Worm (Caenorhabditis elegans) whole organism, midembryonic: Measurements from ENCODE around the gene Y57G11B.2.
"Not testable (repeated sequence)": the region's sequence is repeated elsewhere in the genome, so short reads cannot be mapped to it uniquely, and the experiment has no call there.

Experiments used
- T22C8.4 ChIP-seq: fragments of 200-800 bp; sonication (Bioruptor generic); IDR thresholded peaks from 2 replicates; pipeline ENCODE4 v1.3.6; 2022; ENCODE audit warnings: missing genetic modification characterization, missing compliant biosample characterization
- cog-1 ChIP-seq: sonication (generic microtip); optimal IDR thresholded peaks from 2 replicates; lab custom pipeline; 2016; ENCODE audit warnings: missing genetic modification characterization, missing compliant biosample characterization
- flt-1 ChIP-seq: fragments of 200-800 bp; sonication (Bioruptor generic); IDR thresholded peaks from 2 replicates; pipeline ENCODE4 v1.3.6; 2022; ENCODE audit warnings: missing genetic modification characterization, missing compliant biosample characterization
- klf-2 ChIP-seq: fragments of 200-800 bp; sonication (Bioruptor generic); conservative IDR thresholded peaks from 2 replicates; pipeline ENCODE4 v1.3.6; 2022; ENCODE audit warnings: missing genetic modification reagents, missing genetic modification characterization, missing compliant biosample characterization
- med-1 ChIP-seq: sonication (generic microtip); optimal IDR thresholded peaks from 2 replicates; lab custom pipeline; 2017; ENCODE audit warnings: missing genetic modification characterization, mild to moderate bottlenecking, missing compliant biosample characterization, antibody characterized with exemption, missing genetic modification reagents; ENCODE audit not compliant: insufficient read depth
- ref-1 ChIP-seq: fragments of 200-800 bp; sonication (Bioruptor generic); conservative IDR thresholded peaks from 2 replicates; pipeline ENCODE4 v1.3.6; 2022; ENCODE audit warnings: missing genetic modification reagents, missing genetic modification characterization, missing compliant biosample characterization
- tab-1 ChIP-seq: fragments of 200-800 bp; sonication (Bioruptor generic); IDR thresholded peaks from 2 replicates; pipeline ENCODE4 v1.3.6; 2022; ENCODE audit warnings: missing genetic modification characterization, missing compliant biosample characterization
- ztf-23 ChIP-seq: fragments of 200-800 bp; sonication (Bioruptor generic); IDR thresholded peaks from 2 replicates; pipeline ENCODE4 v1.3.6; 2022; ENCODE audit warnings: missing genetic modification reagents, missing genetic modification characterization, missing compliant biosample characterization
- ztf-29 ChIP-seq: fragments of 200-800 bp; sonication (Bioruptor generic); IDR thresholded peaks from 2 replicates; pipeline ENCODE4 v1.3.6; 2022; ENCODE audit warnings: missing genetic modification reagents, missing genetic modification characterization, missing compliant biosample characterization

Y57G11B.2 gene

ce11 chrIV:14547292-14547691 lies 17.9 kb upstream of the Y57G11B.2 start:
- TF ChIP-seq med-1 (GFP tag; lab: Kevin White, UChicago) (no peak), klf-2 (GFP tag; lab: Robert Waterston, UW) (no peak), tab-1 (GFP tag; lab: Robert Waterston, UW) (no peak), ref-1 (GFP tag; lab: Robert Waterston, UW) (no peak), flt-1 (no peak), ztf-29 (GFP tag; lab: Robert Waterston, UW) (no peak), T22C8.4 (GFP tag; lab: Robert Waterston, UW) (no peak), cog-1 (tag; lab: Kevin White, UChicago) (no peak), ztf-23 (GFP tag; lab: Robert Waterston, UW) (no peak)

ce11 chrIV:14549308-14549707 lies 15.9 kb upstream of the Y57G11B.2 start, which contains the start of gene T27E7.9:
Gene T27E7.9, minus strand, starts transcription at chrIV:14549408.
- TF ChIP-seq cog-1 (tag; lab: Kevin White, UChicago) (no peak), klf-2 (GFP tag; lab: Robert Waterston, UW) (no peak), med-1 (GFP tag; lab: Kevin White, UChicago) (no peak), ztf-29 (GFP tag; lab: Robert Waterston, UW) (no peak), T22C8.4 (GFP tag; lab: Robert Waterston, UW) (no peak), ztf-23 (GFP tag; lab: Robert Waterston, UW) (no peak), tab-1 (GFP tag; lab: Robert Waterston, UW) (no peak), flt-1 (no peak), ref-1 (GFP tag; lab: Robert Waterston, UW) (no peak)

- not testable (repeated sequence) for TF ChIP-seq T22C8.4, ref-1, tab-1 (GFP tag; lab: Robert Waterston, UW)
Observed at ce11 chrIV:14551870-14552269, 13.3 kb upstream of the Y57G11B.2 start, which contains the start of gene pals-30. Gene pals-30, minus strand, starts transcription at chrIV:14551970.

ce11 chrIV:14554788-14555187 lies 10.4 kb upstream of the Y57G11B.2 start, which contains the start of gene Y57G11B.6:
Gene Y57G11B.6, minus strand, starts transcription at chrIV:14554888.
- TF ChIP-seq ztf-29 (GFP tag; lab: Robert Waterston, UW), result no peak
- TF ChIP-seq klf-2 (GFP tag; lab: Robert Waterston, UW), result no peak
- TF ChIP-seq T22C8.4 (GFP tag; lab: Robert Waterston, UW), result no peak
- TF ChIP-seq ztf-23 (GFP tag; lab: Robert Waterston, UW), result no peak
- no peak for TF ChIP-seq tab-1 (GFP tag; lab: Robert Waterston, UW)
- TF ChIP-seq flt-1, result no peak
- no peak for TF ChIP-seq med-1 (GFP tag; lab: Kevin White, UChicago)
- TF ChIP-seq cog-1 (tag; lab: Kevin White, UChicago), result no peak
- no peak for TF ChIP-seq ref-1 (GFP tag; lab: Robert Waterston, UW)

ce11 chrIV:14557642-14558041 lies 7.5 kb upstream of the Y57G11B.2 start:
- TF ChIP-seq med-1 (GFP tag; lab: Kevin White, UChicago) (no peak), flt-1 (no peak), ztf-29 (GFP tag; lab: Robert Waterston, UW) (no peak), ztf-23 (GFP tag; lab: Robert Waterston, UW) (no peak), klf-2 (GFP tag; lab: Robert Waterston, UW) (no peak), T22C8.4 (GFP tag; lab: Robert Waterston, UW) (no peak), ref-1 (GFP tag; lab: Robert Waterston, UW) (no peak), tab-1 (GFP tag; lab: Robert Waterston, UW) (no peak), cog-1 (tag; lab: Kevin White, UChicago) (no peak)

ce11 chrIV:14559267-14559666 lies 5.9 kb upstream of the Y57G11B.2 start:
- TF ChIP-seq ztf-29 (GFP tag; lab: Robert Waterston, UW) (no peak), klf-2 (GFP tag; lab: Robert Waterston, UW) (no peak), med-1 (GFP tag; lab: Kevin White, UChicago) (no peak), tab-1 (GFP tag; lab: Robert Waterston, UW) (no peak), cog-1 (tag; lab: Kevin White, UChicago) (no peak), ztf-23 (GFP tag; lab: Robert Waterston, UW) (no peak), T22C8.4 (GFP tag; lab: Robert Waterston, UW) (no peak), flt-1 (no peak)

ce11 chrIV:14561677-14562076 lies 3.5 kb upstream of the Y57G11B.2 start:
- no peak for TF ChIP-seq ref-1 (GFP tag; lab: Robert Waterston, UW)
- TF ChIP-seq klf-2 (GFP tag; lab: Robert Waterston, UW), result no peak
- TF ChIP-seq cog-1 (tag; lab: Kevin White, UChicago), result no peak
- no peak for TF ChIP-seq flt-1
- TF ChIP-seq tab-1 (GFP tag; lab: Robert Waterston, UW), result no peak
- TF ChIP-seq ztf-23 (GFP tag; lab: Robert Waterston, UW), result no peak
- TF ChIP-seq med-1 (GFP tag; lab: Kevin White, UChicago), result no peak
- no peak for TF ChIP-seq ztf-29 (GFP tag; lab: Robert Waterston, UW)
- no peak for TF ChIP-seq T22C8.4 (GFP tag; lab: Robert Waterston, UW)

- TF ChIP-seq klf-2 (GFP tag; lab: Robert Waterston, UW), result no peak
Observed at ce11 chrIV:14562649-14563268, 2.4 kb upstream of the Y57G11B.2 start.

ce11 chrIV:14571626-14572025 lies 6.5 kb downstream of the Y57G11B.2 start:
- TF ChIP-seq ztf-23 (GFP tag; lab: Robert Waterston, UW) (no peak), med-1 (GFP tag; lab: Kevin White, UChicago) (no peak), ref-1 (GFP tag; lab: Robert Waterston, UW) (no peak), cog-1 (tag; lab: Kevin White, UChicago) (no peak), T22C8.4 (GFP tag; lab: Robert Waterston, UW) (no peak), tab-1 (GFP tag; lab: Robert Waterston, UW) (no peak), flt-1 (no peak), ztf-29 (GFP tag; lab: Robert Waterston, UW) (no peak), klf-2 (GFP tag; lab: Robert Waterston, UW) (no peak)
